Worm (Caenorhabditis elegans) whole organism, L4 larva: Measurements from ENCODE around the gene rpl-34.

Source experiments
- aha-1 ChIP-seq: fragments of 150-350 bp; peaks from one replicate; lab custom pipeline; 2014; ENCODE audit warnings: missing biosample characterization, missing genetic modification characterization
- ama-1 ChIP-seq: fragments of 150-350 bp; optimal IDR thresholded peaks from 2 replicates; lab custom pipeline; 2014; ENCODE audit warnings: inconsistent platforms, mixed read lengths
- arid-1 ChIP-seq: fragments of 200-800 bp; sonication (Bioruptor generic); conservative IDR thresholded peaks from 2 replicates; pipeline ENCODE4 v1.3.6; 2022; ENCODE audit warnings: missing genetic modification reagents, missing genetic modification characterization, missing compliant biosample characterization
- ceh-62 ChIP-seq: sonication (generic microtip); optimal IDR thresholded peaks from 2 replicates; lab custom pipeline; 2017; ENCODE audit warnings: missing biosample characterization, missing genetic modification characterization
- daf-12 ChIP-seq: fragments of 150-350 bp; optimal IDR thresholded peaks from 2 replicates; lab custom pipeline; 2014; ENCODE audit warnings: missing biosample characterization, missing genetic modification reagents, missing genetic modification characterization
- daf-16 ChIP-seq, 3 experiments: sonication (generic microtip); optimal IDR thresholded peaks; 2 replicates each; lab custom pipeline; 2016 to 2017; ENCODE audit warnings: missing genetic modification characterization in 3 of 3, missing genetic modification reagents in 3 of 3, mild to moderate bottlenecking in 2 of 3, missing compliant biosample characterization in 2 of 3, missing biosample characterization in 1 of 3, moderate library complexity in 1 of 3
- dpl-1 ChIP-seq: fragments of 150-350 bp; optimal IDR thresholded peaks from 2 replicates; lab custom pipeline; 2014; ENCODE audit warnings: missing biosample characterization, missing genetic modification reagents, missing genetic modification characterization
- egl-43 ChIP-seq: fragments of 200-800 bp; sonication (Bioruptor generic); IDR thresholded peaks from 2 replicates; pipeline ENCODE4 v1.3.6; 2022; ENCODE audit warnings: missing genetic modification reagents, missing genetic modification characterization, missing compliant biosample characterization
- fkh-10 ChIP-seq: fragments of 150-350 bp; optimal IDR thresholded peaks from 2 replicates; lab custom pipeline; 2014; ENCODE audit warnings: missing biosample characterization, missing genetic modification reagents, missing genetic modification characterization
- fos-1 ChIP-seq: fragments of 150-350 bp; optimal IDR thresholded peaks from 2 replicates; lab custom pipeline; 2014; ENCODE audit warnings: missing biosample characterization, missing genetic modification characterization
- gei-8 ChIP-seq: fragments of 200-800 bp; sonication (Bioruptor generic); optimal IDR thresholded peaks from 2 replicates; lab custom pipeline; 2018; ENCODE audit warnings: mild to moderate bottlenecking, missing genetic modification characterization, missing compliant biosample characterization
- hlh-11 ChIP-seq: fragments of 200-800 bp; sonication (Bioruptor generic); optimal IDR thresholded peaks from 2 replicates; lab custom pipeline; 2018; ENCODE audit warnings: mild to moderate bottlenecking, missing genetic modification characterization, missing compliant biosample characterization
- hlh-30 ChIP-seq: sonication (generic microtip); optimal IDR thresholded peaks from 2 replicates; lab custom pipeline; 2017; ENCODE audit warnings: antibody characterized with exemption, mild to moderate bottlenecking, missing genetic modification characterization, missing compliant biosample characterization; ENCODE audit not compliant: insufficient read depth
- lim-7 ChIP-seq: fragments of 200-800 bp; sonication (Bioruptor generic); IDR thresholded peaks from 2 replicates; pipeline ENCODE4 v1.3.6; 2022; ENCODE audit warnings: missing genetic modification characterization, missing compliant biosample characterization
- lin-13 ChIP-seq: fragments of 150-350 bp; optimal IDR thresholded peaks from 2 replicates; lab custom pipeline; 2014; ENCODE audit warnings: missing biosample characterization, missing genetic modification reagents, missing genetic modification characterization
- lin-29 ChIP-seq: fragments of 200-800 bp; sonication (Bioruptor generic); IDR thresholded peaks from 2 replicates; pipeline ENCODE4 v1.3.6; 2022; ENCODE audit warnings: missing genetic modification reagents, missing genetic modification characterization, missing compliant biosample characterization
- lin-38 ChIP-seq: fragments of 200-800 bp; sonication (Bioruptor generic); IDR thresholded peaks from 2 replicates; pipeline ENCODE4 v1.3.6; 2022; ENCODE audit warnings: missing genetic modification reagents, missing genetic modification characterization, missing compliant biosample characterization
- lsy-2 ChIP-seq, 2 experiments: fragments of 150-350 bp in 1 of 2; sonication (generic microtip) in 1 of 2; optimal IDR thresholded peaks; 2 replicates each; lab custom pipeline; 2014 to 2017; ENCODE audit warnings: missing biosample characterization in 2 of 2, missing genetic modification characterization in 2 of 2
- madf-5 ChIP-seq, 2 experiments: fragments of 200-800 bp; sonication (Bioruptor generic); IDR thresholded peaks; 2 replicates each; pipeline ENCODE4 v1.3.6; 2022; ENCODE audit warnings: missing compliant biosample characterization in 2 of 2, missing genetic modification characterization in 2 of 2
- mdl-1 ChIP-seq, 2 experiments: fragments of 150-350 bp in 1 of 2; sonication (generic microtip) in 1 of 2; optimal IDR thresholded peaks; 2 replicates each; lab custom pipeline; 2014 to 2017; ENCODE audit warnings: missing biosample characterization in 2 of 2, missing genetic modification characterization in 2 of 2
- mxl-3 ChIP-seq: fragments of 200-800 bp; sonication (Bioruptor generic); optimal IDR thresholded peaks from 2 replicates; lab custom pipeline; 2018; ENCODE audit warnings: mild to moderate bottlenecking, missing genetic modification characterization, missing compliant biosample characterization
- nhr-10 ChIP-seq: fragments of 150-350 bp; optimal IDR thresholded peaks from 2 replicates; lab custom pipeline; 2014; ENCODE audit warnings: missing biosample characterization, missing genetic modification characterization
- nhr-6 ChIP-seq: fragments of 150-350 bp; optimal IDR thresholded peaks from 2 replicates; lab custom pipeline; 2014; ENCODE audit warnings: missing biosample characterization, missing genetic modification characterization
- nhr-76 ChIP-seq: fragments of 150-350 bp; optimal IDR thresholded peaks from 2 replicates; lab custom pipeline; 2014; ENCODE audit warnings: missing biosample characterization, missing genetic modification characterization
- rbr-2 ChIP-seq: sonication (generic microtip); optimal IDR thresholded peaks from 2 replicates; lab custom pipeline; 2016; ENCODE audit warnings: missing genotype, missing genetic modification characterization, missing compliant biosample characterization
- saeg-2 ChIP-seq: fragments of 200-800 bp; sonication (Bioruptor generic); IDR thresholded peaks from 2 replicates; pipeline ENCODE4 v1.3.6; 2022; ENCODE audit warnings: missing genetic modification reagents, missing genetic modification characterization, missing compliant biosample characterization
- sdz-12 ChIP-seq: fragments of 200-800 bp; sonication (Bioruptor generic); optimal IDR thresholded peaks from 2 replicates; lab custom pipeline; 2018; ENCODE audit warnings: mild to moderate bottlenecking, missing genetic modification characterization, missing compliant biosample characterization
- skn-1 ChIP-seq: fragments of 150-350 bp; optimal IDR thresholded peaks from 2 replicates; lab custom pipeline; 2014; ENCODE audit warnings: missing biosample characterization, missing genetic modification characterization
- spr-1 ChIP-seq: sonication (generic microtip); optimal IDR thresholded peaks from 2 replicates; lab custom pipeline; 2016; ENCODE audit warnings: mild to moderate bottlenecking, missing genetic modification characterization, missing compliant biosample characterization
- unc-39 ChIP-seq: sonication (generic microtip); optimal IDR thresholded peaks from 2 replicates; lab custom pipeline; 2017; ENCODE audit warnings: missing biosample characterization, missing genetic modification characterization
- zag-1 ChIP-seq: fragments of 150-350 bp; optimal IDR thresholded peaks from 2 replicates; lab custom pipeline; 2014; ENCODE audit warnings: missing biosample characterization, missing genetic modification characterization
- zip-2 ChIP-seq: fragments of 150-350 bp; optimal IDR thresholded peaks from 2 replicates; lab custom pipeline; 2014; ENCODE audit warnings: missing biosample characterization, missing genetic modification characterization

rpl-34 gene

ce11 chrIV:12244706-12245105 is 24.1 kb upstream of the rpl-34 start, which contains the start of gene sre-15:
Gene sre-15, minus strand, starts transcription at chrIV:12244806.
- no peak for TF ChIP-seq lim-7 (GFP tag; lab: Robert Waterston, UW)
- TF ChIP-seq sdz-12 (GFP tag; lab: Kevin White, UChicago), result no peak
- TF ChIP-seq rbr-2 (tag; lab: Kevin White, UChicago), result no peak
- TF ChIP-seq unc-39 (tag; lab: Kevin White, UChicago), result no peak
- no peak for TF ChIP-seq zag-1
- TF ChIP-seq gei-8, result no peak
- TF ChIP-seq daf-16 (GFP tag; optimal IDR thresholded peaks at IDR 0.05; lab: Kevin White, UChicago), result no peak
- TF ChIP-seq daf-16 (tag; optimal IDR thresholded peaks at IDR 0.05; lab: Kevin White, UChicago), result no peak
- no peak for TF ChIP-seq aha-1 (tag; lab: Kevin White, UChicago)
- TF ChIP-seq, all 104 proteins: peak for 0

- no peak for TF ChIP-seq zip-2 (tag; lab: Kevin White, UChicago)
Measured at ce11 chrIV:12252579-12252978, 16.2 kb upstream of the rpl-34 start, which contains the start of gene dnj-26. Gene dnj-26, minus strand, starts transcription at chrIV:12252679.

- TF ChIP-seq lsy-2 (tag; optimal IDR thresholded peaks at IDR 0.05; lab: Kevin White, UChicago), result peak in 1 of 2 experiments; percentile 13
- no peak for TF ChIP-seq mxl-3 (GFP tag; lab: Kevin White, UChicago)
- TF ChIP-seq fkh-10 (GFP tag; lab: Kevin White, UChicago), result no peak
- TF ChIP-seq madf-5 (GFP tag; IDR thresholded peaks at IDR 0.05; lab: Robert Waterston, UW), result no peak
- TF ChIP-seq aha-1 (tag; lab: Kevin White, UChicago), result peak; percentile 27
Measured at ce11 chrIV:12259161-12259870, 9.5 kb upstream of the rpl-34 start, which contains the start of gene Y39C12A.9. Gene Y39C12A.9, minus strand, starts transcription at chrIV:12259211.

- TF ChIP-seq fos-1 (tag; lab: Kevin White, UChicago) (no peak), gei-8 (no peak), egl-43 (GFP tag; lab: Robert Waterston, UW) (no peak), lin-38 (no peak), ama-1 (lab: Kevin White, UChicago) (no peak), arid-1 (GFP tag; lab: Robert Waterston, UW) (no peak), nhr-10 (tag; lab: Kevin White, UChicago) (no peak), hlh-30 (no peak)
Measured at ce11 chrIV:12261353-12261752, 7.4 kb upstream of the rpl-34 start, which contains the start of gene sre-14. Gene sre-14, minus strand, starts transcription at chrIV:12261453.

- TF ChIP-seq lin-13, result no peak
- no peak for TF ChIP-seq nhr-76 (tag; lab: Kevin White, UChicago)
- no peak for TF ChIP-seq lim-7 (GFP tag; lab: Robert Waterston, UW)
- no peak for TF ChIP-seq ceh-62
- peak; percentile 92 for TF ChIP-seq aha-1 (tag; lab: Kevin White, UChicago)
Measured at ce11 chrIV:12265877-12266276, 2.9 kb upstream of the rpl-34 start.

- TF ChIP-seq mdl-1 (tag; optimal IDR thresholded peaks at IDR 0.05; lab: Kevin White, UChicago) (no peak), hlh-11 (tag; lab: Kevin White, UChicago) (no peak), nhr-6 (no peak), spr-1 (tag; lab: Kevin White, UChicago) (no peak), aha-1 (tag; lab: Kevin White, UChicago) (peak; percentile 9), saeg-2 (GFP tag; lab: Robert Waterston, UW) (no peak)
Measured at ce11 chrIV:12270392-12270791, 1.6 kb downstream of the rpl-34 start, which contains the start of gene C42C1.3. Gene C42C1.3, minus strand, starts transcription at chrIV:12270492.

- TF ChIP-seq lin-13 (no peak), nhr-76 (tag; lab: Kevin White, UChicago) (no peak), lin-29 (GFP tag; lab: Robert Waterston, UW) (no peak), daf-12 (tag; lab: Kevin White, UChicago) (no peak), dpl-1 (GFP tag; lab: Kevin White, UChicago) (no peak), skn-1 (no peak)
Measured at ce11 chrIV:12274365-12274764, 5.6 kb downstream of the rpl-34 start.
